Worm (Caenorhabditis elegans) whole organism, late embryonic: ENCODE measurements around the gene sra-26.

Experiments used
- C38D4.7 ChIP-seq: fragments of 200-800 bp; sonication (Bioruptor generic); optimal IDR thresholded peaks from 2 replicates; lab custom pipeline; 2018; ENCODE audit warnings: mild to moderate bottlenecking, missing genetic modification characterization, moderate library complexity, missing compliant biosample characterization
- ceh-45 ChIP-seq: fragments of 200-800 bp; sonication (Bioruptor generic); IDR thresholded peaks from 2 replicates; pipeline ENCODE4 v1.3.6; 2022; ENCODE audit warnings: missing genetic modification reagents, missing genetic modification characterization, missing compliant biosample characterization
- ets-4 ChIP-seq: sonication (generic microtip); optimal IDR thresholded peaks from 2 replicates; lab custom pipeline; 2016; ENCODE audit warnings: missing genetic modification characterization, missing compliant biosample characterization
- fkh-10 ChIP-seq: fragments of 150-350 bp; optimal IDR thresholded peaks from 2 replicates; lab custom pipeline; 2014; ENCODE audit warnings: missing biosample characterization, missing genetic modification reagents, missing genetic modification characterization
- nhr-11 ChIP-seq: fragments of 150-350 bp; optimal IDR thresholded peaks from 2 replicates; lab custom pipeline; 2014; ENCODE audit warnings: missing biosample characterization, missing genetic modification characterization
- pha-4 ChIP-seq: fragments of 150-350 bp; optimal IDR thresholded peaks from 2 replicates; lab custom pipeline; 2018; ENCODE audit warnings: missing biosample characterization, missing genetic modification reagents, missing genetic modification characterization
- rnt-1 ChIP-seq: sonication (generic microtip); optimal IDR thresholded peaks from 2 replicates; lab custom pipeline; 2016; ENCODE audit warnings: missing genetic modification characterization, missing compliant biosample characterization
- ttx-3 ChIP-seq: sonication (generic microtip); optimal IDR thresholded peaks from 2 replicates; lab custom pipeline; 2016; ENCODE audit warnings: missing genetic modification reagents, missing genetic modification characterization, missing compliant biosample characterization
- unc-3 ChIP-seq, 2 experiments: fragments of 200-800 bp in 1 of 2; sonication (Bioruptor generic) in 1 of 2; sonication (generic microtip) in 1 of 2; conservative IDR thresholded peaks in 1 of 2; optimal IDR thresholded peaks in 1 of 2; 2 replicates each; pipeline versions ENCODE4 v1.3.6 to Lab custom; 2016 to 2022; ENCODE audit warnings: missing compliant biosample characterization in 2 of 2, missing genetic modification characterization in 2 of 2, missing genetic modification reagents in 1 of 2

ce11 chrII:6682918-6683317, 31.3 kb upstream of the sra-26 start:
- TF ChIP-seq ets-4 (no peak), fkh-10 (no peak), nhr-11 (tag; lab: Kevin White, UChicago) (no peak), ceh-45 (no peak), ttx-3 (no peak), C38D4.7 (no peak), rnt-1 (tag; lab: Kevin White, UChicago) (no peak), pha-4 (tag; lab: Kevin White, UChicago) (no peak), unc-3 (GFP tag; conservative IDR thresholded peaks at IDR 0.05; lab: Robert Waterston, UW) (no peak), unc-3 (tag; optimal IDR thresholded peaks at IDR 0.05; lab: Kevin White, UChicago) (no peak)
